Worm (Caenorhabditis elegans) whole organism, L3 larva: ENCODE results near the gene srv-19.

ENCODE experiments used
- egl-5 ChIP-seq: fragments of 150-350 bp; optimal IDR thresholded peaks from 2 replicates; lab custom pipeline; 2017; ENCODE audit warnings: missing biosample characterization, missing genetic modification reagents, missing genetic modification characterization, inconsistent platforms
- snpc-4 ChIP-seq: fragments of 150-350 bp; optimal IDR thresholded peaks from 2 replicates; lab custom pipeline; 2014; ENCODE audit warnings: missing biosample characterization, missing genetic modification characterization

DNA sequence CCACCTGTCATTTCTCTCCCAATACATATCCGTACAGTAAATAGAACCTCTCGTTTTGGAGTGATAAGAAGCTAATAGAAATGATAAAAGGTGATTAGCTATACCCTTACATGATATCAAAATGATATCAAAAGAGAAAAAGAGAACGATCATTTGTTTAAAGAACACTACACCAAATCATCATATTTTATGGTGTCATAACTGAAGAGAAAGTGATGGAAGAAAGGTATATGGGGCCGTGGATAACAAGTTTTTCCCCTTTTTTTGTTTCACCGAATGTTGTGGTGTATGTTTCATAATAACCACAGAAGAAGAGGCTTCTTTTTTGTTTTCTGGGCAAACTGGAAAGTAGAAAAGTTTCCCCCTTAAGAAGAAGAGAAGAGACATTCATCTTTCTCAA, 15.5 kb downstream of the srv-19 start:
- no peak for TF ChIP-seq egl-5 (tag; lab: Kevin White, UChicago)
- TF ChIP-seq snpc-4 (tag; lab: Kevin White, UChicago), result no peak
